Worm (Caenorhabditis elegans) whole organism, L3 larva: ENCODE measurements around the gene gvd-1.

Experiments
- elt-3 ChIP-seq, 3 experiments: fragments of 150-350 bp in 1 of 3; sonication (generic microtip) in 2 of 3; optimal IDR thresholded peaks; 2 replicates in 2 of 3; 4 replicates in 1 of 3; lab custom pipeline; 2014 to 2017; ENCODE audit warnings: missing biosample characterization in 3 of 3, missing genetic modification characterization in 3 of 3
- mml-1 ChIP-seq: fragments of 150-350 bp; sonication (generic microtip); optimal IDR thresholded peaks from 3 replicates; lab custom pipeline; 2014; ENCODE audit warnings: missing biosample characterization, missing genetic modification characterization
- nfya-1 ChIP-seq: sonication (generic microtip); optimal IDR thresholded peaks from 2 replicates; lab custom pipeline; 2017; ENCODE audit warnings: missing genetic modification characterization, mild to moderate bottlenecking, missing compliant biosample characterization, antibody characterized with exemption, moderate library complexity; ENCODE audit not compliant: insufficient read depth
- sea-2 ChIP-seq: fragments of 150-350 bp; sonication (generic microtip); optimal IDR thresholded peaks from 4 replicates; lab custom pipeline; 2014; ENCODE audit warnings: missing biosample characterization, missing genetic modification reagents, missing genetic modification characterization
- skn-1 ChIP-seq: fragments of 150-350 bp; optimal IDR thresholded peaks from 2 replicates; lab custom pipeline; 2014; ENCODE audit warnings: missing biosample characterization, missing genetic modification characterization

ce11 chrII:461297-461696 is 3.6 kb upstream of the gvd-1 start:
- TF ChIP-seq nfya-1 (tag; lab: Kevin White, UChicago) (no peak), mml-1 (tag; lab: Kevin White, UChicago) (no peak), skn-1 (tag; lab: Kevin White, UChicago) (no peak), sea-2 (no peak), elt-3 (tag; optimal IDR thresholded peaks at IDR 0.05; lab: Kevin White, UChicago) (no peak)
